Worm (Caenorhabditis elegans) whole organism, L2 larva: ENCODE measurements around the gene plk-3.

Experiments used
- C34F6.9 ChIP-seq: fragments of 150-350 bp; optimal IDR thresholded peaks from 2 replicates; lab custom pipeline; 2014; ENCODE audit warnings: missing biosample characterization, missing genetic modification characterization
- F13H6.1 ChIP-seq: sonication (generic microtip); optimal IDR thresholded peaks from 2 replicates; lab custom pipeline; 2016; ENCODE audit warnings: missing genetic modification characterization, missing compliant biosample characterization
- R02D3.7 ChIP-seq: fragments of 150-350 bp; optimal IDR thresholded peaks from 2 replicates; lab custom pipeline; 2014; ENCODE audit warnings: missing biosample characterization, missing genetic modification characterization
- Y55F3AM.14 ChIP-seq: fragments of 200-800 bp; sonication (Bioruptor generic); optimal IDR thresholded peaks from 2 replicates; lab custom pipeline; 2018; ENCODE audit warnings: mild to moderate bottlenecking, missing genetic modification characterization, missing compliant biosample characterization
- ama-1 ChIP-seq: fragments of 150-350 bp; optimal IDR thresholded peaks from 2 replicates; lab custom pipeline; 2018; ENCODE audit warnings: inconsistent platforms
- blmp-1 ChIP-seq: sonication (generic microtip); optimal IDR thresholded peaks from 2 replicates; lab custom pipeline; 2017; ENCODE audit warnings: missing genetic modification characterization, mild to moderate bottlenecking, missing compliant biosample characterization, antibody characterized with exemption, moderate library complexity; ENCODE audit not compliant: insufficient read depth
- ceh-82 ChIP-seq: fragments of 150-350 bp; optimal IDR thresholded peaks from 2 replicates; lab custom pipeline; 2014; ENCODE audit warnings: missing biosample characterization, missing genetic modification characterization
- crh-2 ChIP-seq: sonication (generic microtip); optimal IDR thresholded peaks from 2 replicates; lab custom pipeline; 2017; ENCODE audit warnings: missing biosample characterization, missing genetic modification characterization
- dmd-4 ChIP-seq: sonication (generic microtip); optimal IDR thresholded peaks from 2 replicates; lab custom pipeline; 2017; ENCODE audit warnings: missing biosample characterization, missing genetic modification characterization
- egl-27 ChIP-seq: sonication (generic microtip); optimal IDR thresholded peaks from 3 replicates; lab custom pipeline; 2017; ENCODE audit warnings: missing biosample characterization, missing genetic modification reagents, missing genetic modification characterization
- elt-1 ChIP-seq: fragments of 150-350 bp; optimal IDR thresholded peaks from 2 replicates; lab custom pipeline; 2014; ENCODE audit warnings: missing biosample characterization, missing genetic modification characterization
- elt-3 ChIP-seq: sonication (generic microtip); optimal IDR thresholded peaks from 2 replicates; lab custom pipeline; 2017; ENCODE audit warnings: missing biosample characterization, missing genetic modification characterization
- fos-1 ChIP-seq: fragments of 150-350 bp; optimal IDR thresholded peaks from 2 replicates; lab custom pipeline; 2014; ENCODE audit warnings: missing biosample characterization, missing genetic modification characterization
- lin-11 ChIP-seq: fragments of 150-350 bp; sonication (generic microtip); optimal IDR thresholded peaks from 2 replicates; lab custom pipeline; 2014; ENCODE audit warnings: missing biosample characterization, missing genetic modification characterization, inconsistent platforms, mixed read lengths
- lin-13 ChIP-seq: fragments of 150-350 bp; optimal IDR thresholded peaks from 2 replicates; lab custom pipeline; 2014; ENCODE audit warnings: missing biosample characterization, missing genetic modification reagents, missing genetic modification characterization
- lsy-2 ChIP-seq, 2 experiments: fragments of 150-350 bp in 1 of 2; sonication (generic microtip) in 1 of 2; optimal IDR thresholded peaks; 2 replicates each; lab custom pipeline; 2014 to 2017; ENCODE audit warnings: missing biosample characterization in 2 of 2, missing genetic modification characterization in 2 of 2
- mab-5 ChIP-seq: fragments of 150-350 bp; optimal IDR thresholded peaks from 2 replicates; lab custom pipeline; 2014; ENCODE audit warnings: missing biosample characterization, missing genetic modification characterization
- mdl-1 ChIP-seq, 2 experiments: fragments of 150-350 bp in 1 of 2; sonication (generic microtip) in 1 of 2; optimal IDR thresholded peaks; 2 replicates each; lab custom pipeline; 2017; ENCODE audit warnings: missing biosample characterization in 2 of 2, missing genetic modification characterization in 2 of 2
- nhr-11 ChIP-seq: fragments of 150-350 bp; optimal IDR thresholded peaks from 2 replicates; lab custom pipeline; 2014; ENCODE audit warnings: missing biosample characterization, missing genetic modification characterization
- nhr-12 ChIP-seq: fragments of 150-350 bp; optimal IDR thresholded peaks from 2 replicates; lab custom pipeline; 2014; ENCODE audit warnings: missing biosample characterization, missing genetic modification characterization
- nhr-129 ChIP-seq: fragments of 150-350 bp; optimal IDR thresholded peaks from 2 replicates; lab custom pipeline; 2014; ENCODE audit warnings: missing biosample characterization, missing genetic modification characterization
- nhr-25 ChIP-seq: fragments of 150-350 bp; sonication (generic microtip); optimal IDR thresholded peaks from 3 replicates; lab custom pipeline; 2014; ENCODE audit warnings: missing biosample characterization, missing genetic modification characterization
- nhr-6 ChIP-seq: fragments of 150-350 bp; optimal IDR thresholded peaks from 2 replicates; lab custom pipeline; 2014; ENCODE audit warnings: missing biosample characterization, missing genetic modification characterization
- skn-1 ChIP-seq: sonication (generic microtip); optimal IDR thresholded peaks from 2 replicates; lab custom pipeline; 2017; ENCODE audit warnings: missing biosample characterization, missing genetic modification characterization
- sma-9 ChIP-seq, 2 experiments: fragments of 150-350 bp in 1 of 2; sonication (generic microtip) in 1 of 2; optimal IDR thresholded peaks; 2 replicates each; lab custom pipeline; 2014 to 2016; ENCODE audit warnings: missing genetic modification characterization in 2 of 2, mild to moderate bottlenecking in 1 of 2, missing biosample characterization in 1 of 2, missing compliant biosample characterization in 1 of 2, missing genetic modification reagents in 1 of 2, moderate library complexity in 1 of 2
- snpc-4 ChIP-seq: fragments of 150-350 bp; optimal IDR thresholded peaks from 2 replicates; lab custom pipeline; 2014; ENCODE audit warnings: missing biosample characterization, missing genetic modification characterization
- unc-39 ChIP-seq: fragments of 150-350 bp; optimal IDR thresholded peaks from 2 replicates; lab custom pipeline; 2014; ENCODE audit warnings: missing biosample characterization, missing genetic modification characterization
- zag-1 ChIP-seq: fragments of 150-350 bp; optimal IDR thresholded peaks from 2 replicates; lab custom pipeline; 2014; ENCODE audit warnings: missing biosample characterization, missing genetic modification characterization
- ztf-11 ChIP-seq: sonication (generic microtip); optimal IDR thresholded peaks from 2 replicates; lab custom pipeline; 2017; ENCODE audit warnings: missing biosample characterization, missing genetic modification characterization
- ztf-4 ChIP-seq: fragments of 150-350 bp; optimal IDR thresholded peaks from 2 replicates; lab custom pipeline; 2014; ENCODE audit warnings: missing biosample characterization, missing genetic modification characterization

Gene plk-3

ce11 chrIV:7445995-7446394 lies 27.0 kb downstream of the plk-3 start, which contains the start of gene B0496.1:
TSS of gene B0496.1 (plus strand) at chrIV:7446295.
- TF ChIP-seq dmd-4 (tag; lab: Kevin White, UChicago) (no peak), skn-1 (tag; lab: Kevin White, UChicago) (no peak), Y55F3AM.14 (GFP tag; lab: Kevin White, UChicago) (no peak), ztf-4 (tag; lab: Kevin White, UChicago) (no peak), mab-5 (no peak), ama-1 (no peak), nhr-11 (no peak), ceh-82 (no peak), ztf-11 (tag; lab: Kevin White, UChicago) (no peak), nhr-6 (tag; lab: Kevin White, UChicago) (no peak), snpc-4 (tag; lab: Kevin White, UChicago) (no peak), F13H6.1 (tag; lab: Kevin White, UChicago) (no peak)

ce11 chrIV:7445236-7445635 lies 27.8 kb downstream of the plk-3 start, which contains the start of gene valv-1:
TSS of gene valv-1 (minus strand) at chrIV:7445336.
- TF ChIP-seq dmd-4 (tag; lab: Kevin White, UChicago) (no peak), fos-1 (tag; lab: Kevin White, UChicago) (peak; percentile 28), lsy-2 (tag; optimal IDR thresholded peaks at IDR 0.05; lab: Kevin White, UChicago) (no peak), zag-1 (tag; lab: Kevin White, UChicago) (no peak)

- TF ChIP-seq blmp-1 (tag; lab: Kevin White, UChicago) (peak; percentile 80), elt-3 (tag; lab: Kevin White, UChicago) (no peak), lin-11 (tag; lab: Kevin White, UChicago) (no peak), Y55F3AM.14 (GFP tag; lab: Kevin White, UChicago) (no peak), unc-39 (tag; lab: Kevin White, UChicago) (no peak)
Measured at ce11 chrIV:7440238-7440637, 32.8 kb downstream of the plk-3 start.

- TF ChIP-seq Y55F3AM.14 (GFP tag; lab: Kevin White, UChicago) (no peak), mdl-1 (tag; optimal IDR thresholded peaks at IDR 0.05; lab: Kevin White, UChicago) (no peak)
Measured at ce11 chrIV:7439377-7439776, 33.6 kb downstream of the plk-3 start.

- TF ChIP-seq lin-13 (GFP tag; lab: Kevin White, UChicago), result no peak
Measured at ce11 chrIV:7433858-7434257, 39.2 kb downstream of the plk-3 start, which contains the start of gene B0496.11. TSS of gene B0496.11 (minus strand) at chrIV:7433958.

ce11 chrIV:7428998-7429397 lies 44.0 kb downstream of the plk-3 start:
- TF ChIP-seq nhr-25 (tag; lab: Kevin White, UChicago) (no peak), F13H6.1 (tag; lab: Kevin White, UChicago) (peak; percentile 37), crh-2 (tag; lab: Kevin White, UChicago) (no peak), mdl-1 (tag; optimal IDR thresholded peaks at IDR 0.05; lab: Kevin White, UChicago) (no peak), mab-5 (peak; percentile 27), nhr-129 (tag; lab: Kevin White, UChicago) (peak; percentile 32), sma-9 (GFP tag; optimal IDR thresholded peaks at IDR 0.05; lab: Kevin White, UChicago) (peak; percentile 40), sma-9 (tag; optimal IDR thresholded peaks at IDR 0.05; lab: Kevin White, UChicago) (no peak), ceh-82 (no peak), elt-3 (tag; lab: Kevin White, UChicago) (no peak)

- TF ChIP-seq nhr-129 (tag; lab: Kevin White, UChicago) (peak; percentile 19), elt-1 (no peak), lsy-2 (tag; optimal IDR thresholded peaks at IDR 0.05; lab: Kevin White, UChicago) (peak in 1 of 2 experiments; percentile 8)
- TF ChIP-seq, all 48 proteins: peak for 2
Measured at ce11 chrIV:7428347-7428746, 44.7 kb downstream of the plk-3 start.

- no peak for TF ChIP-seq lin-13 (GFP tag; lab: Kevin White, UChicago)
- no peak for TF ChIP-seq nhr-12 (tag; lab: Kevin White, UChicago)
- TF ChIP-seq R02D3.7, result no peak
- no peak for TF ChIP-seq egl-27
- TF ChIP-seq crh-2 (tag; lab: Kevin White, UChicago), result no peak
- TF ChIP-seq F13H6.1 (tag; lab: Kevin White, UChicago), result peak; percentile 66
- no peak for TF ChIP-seq Y55F3AM.14 (GFP tag; lab: Kevin White, UChicago)
- peak; percentile 7 for TF ChIP-seq C34F6.9
- TF ChIP-seq nhr-129 (tag; lab: Kevin White, UChicago), result peak; percentile 27
Measured at ce11 chrIV:7426055-7426454, 47.0 kb downstream of the plk-3 start.
